Worm (Caenorhabditis elegans) whole organism, young adult: ENCODE measurements around the gene npr-4.

Experiments
- B0035.1 ChIP-seq: sonication (generic microtip); optimal IDR thresholded peaks from 2 replicates; lab custom pipeline; 2016; ENCODE audit warnings: missing genetic modification characterization, mild to moderate bottlenecking, missing compliant biosample characterization, missing genotype, missing genetic modification reagents
- F37B4.10 ChIP-seq: fragments of 200-800 bp; sonication (Bioruptor generic); IDR thresholded peaks from 2 replicates; pipeline ENCODE4 v1.3.6; 2022; ENCODE audit warnings: missing genetic modification characterization, missing compliant biosample characterization
- ccch-3 ChIP-seq: fragments of 200-800 bp; sonication (Bioruptor generic); optimal IDR thresholded peaks from 2 replicates; lab custom pipeline; 2018; ENCODE audit warnings: mild to moderate bottlenecking, missing genetic modification characterization, missing compliant biosample characterization
- lin-26 ChIP-seq: fragments of 200-800 bp; sonication (Bioruptor generic); IDR thresholded peaks from 2 replicates; pipeline ENCODE4 v1.3.6; 2022; ENCODE audit warnings: missing genetic modification reagents, missing genetic modification characterization, missing compliant biosample characterization
- lir-1 ChIP-seq: fragments of 200-800 bp; sonication (Bioruptor generic); conservative IDR thresholded peaks from 2 replicates; pipeline ENCODE4 v1.3.6; 2022; ENCODE audit warnings: missing genetic modification reagents, missing genetic modification characterization, missing compliant biosample characterization
- nfya-2 ChIP-seq: fragments of 200-800 bp; sonication (Bioruptor generic); IDR thresholded peaks from 2 replicates; pipeline ENCODE4 v1.3.6; 2022; ENCODE audit warnings: missing genetic modification reagents, missing genetic modification characterization, missing compliant biosample characterization
- rcor-1 ChIP-seq: fragments of 200-800 bp; sonication (Bioruptor generic); IDR thresholded peaks from 2 replicates; pipeline ENCODE4 v1.3.6; 2022; ENCODE audit warnings: missing genetic modification reagents, missing genetic modification characterization, missing compliant biosample characterization
- snpc-4 ChIP-seq, 5 experiments: fragments of 150-350 bp in 1 of 5; sonication (generic microtip) in 4 of 5; optimal IDR thresholded peaks; 2 replicates each; lab custom pipeline; 2014 to 2018; ENCODE audit warnings: missing genetic modification characterization in 5 of 5, missing biosample characterization in 3 of 5, antibody characterized with exemption in 2 of 5, mild to moderate bottlenecking in 2 of 5, missing compliant biosample characterization in 2 of 5, missing genotype in 2 of 5, moderate library complexity in 2 of 5, missing genetic modification reagents in 1 of 5
- tlf-1 ChIP-seq: fragments of 200-800 bp; sonication (Bioruptor generic); optimal IDR thresholded peaks from 2 replicates; lab custom pipeline; 2018; ENCODE audit warnings: mild to moderate bottlenecking, missing genetic modification characterization, missing compliant biosample characterization
- unc-62 ChIP-seq: fragments of 150-350 bp; optimal IDR thresholded peaks from 2 replicates; lab custom pipeline; 2014; ENCODE audit warnings: missing biosample characterization, missing genetic modification reagents, missing genetic modification characterization
- zim-3 ChIP-seq: sonication (generic microtip); optimal IDR thresholded peaks from 2 replicates; lab custom pipeline; 2017; ENCODE audit warnings: mild to moderate bottlenecking, missing genetic modification characterization, moderate library complexity, missing compliant biosample characterization
- ztf-28 ChIP-seq: fragments of 200-800 bp; sonication (Bioruptor generic); IDR thresholded peaks from 2 replicates; pipeline ENCODE4 v1.3.6; 2022; ENCODE audit warnings: missing genetic modification reagents, missing genetic modification characterization, missing compliant biosample characterization

ce11 chrX:12596868-12597267 lies 45.4 kb upstream of the npr-4 start, which contains the start of gene T24D5.4:
- TF ChIP-seq unc-62 (GFP tag; lab: Kevin White, UChicago) = no peak
- no peak for TF ChIP-seq nfya-2 (GFP tag; lab: Robert Waterston, UW)
- no peak for TF ChIP-seq snpc-4 (GFP tag; optimal IDR thresholded peaks at IDR 0.05; lab: Kevin White, UChicago)
- TF ChIP-seq snpc-4 (tag; optimal IDR thresholded peaks at IDR 0.05; lab: Kevin White, UChicago) = no peak
- no peak for TF ChIP-seq ccch-3
- no peak for TF ChIP-seq tlf-1 (GFP tag; lab: Kevin White, UChicago)
- TF ChIP-seq lin-26 = no peak
- TF ChIP-seq lir-1 (GFP tag; lab: Robert Waterston, UW) = no peak
- no peak for TF ChIP-seq rcor-1 (GFP tag; lab: Robert Waterston, UW)
- no peak for TF ChIP-seq ztf-28 (GFP tag; lab: Robert Waterston, UW)
- TF ChIP-seq F37B4.10 = no peak
- no peak for TF ChIP-seq B0035.1 (tag; lab: Kevin White, UChicago)
- no peak for TF ChIP-seq zim-3 (tag; lab: Kevin White, UChicago)
